Worm (Caenorhabditis elegans) whole organism, L4 larva: ENCODE results near the gene dpy-17.

Experiments
- F37D6.2 ChIP-seq: sonication (generic microtip); optimal IDR thresholded peaks from 2 replicates; lab custom pipeline; 2016; ENCODE audit warnings: mild to moderate bottlenecking, missing genetic modification characterization, missing compliant biosample characterization
- F49E8.2 ChIP-seq: sonication (generic microtip); optimal IDR thresholded peaks from 2 replicates; lab custom pipeline; 2016; ENCODE audit warnings: missing compliant biosample characterization, mild to moderate bottlenecking, missing genetic modification characterization, borderline replicate concordance
- T26A8.4 ChIP-seq: fragments of 200-800 bp; sonication (Bioruptor generic); IDR thresholded peaks from 2 replicates; pipeline ENCODE4 v1.3.6; 2022; ENCODE audit warnings: missing genetic modification characterization, missing compliant biosample characterization
- Y105C5A.15 ChIP-seq: fragments of 200-800 bp; sonication (Bioruptor generic); IDR thresholded peaks from 2 replicates; pipeline ENCODE4 v1.3.6; 2022; ENCODE audit warnings: missing genetic modification characterization, missing compliant biosample characterization
- Y48G9A.11 ChIP-seq: fragments of 200-800 bp; sonication (Bioruptor generic); IDR thresholded peaks from 2 replicates; pipeline ENCODE4 v1.3.6; 2022; ENCODE audit warnings: missing genetic modification reagents, missing genetic modification characterization, missing compliant biosample characterization
- Y75B8A.6 ChIP-seq: fragments of 200-800 bp; sonication (Bioruptor generic); IDR thresholded peaks from 2 replicates; pipeline ENCODE4 v1.3.6; 2022; ENCODE audit warnings: missing genetic modification reagents, missing genetic modification characterization, missing compliant biosample characterization
- aly-2 ChIP-seq: sonication (generic microtip); optimal IDR thresholded peaks from 2 replicates; lab custom pipeline; 2018; ENCODE audit warnings: missing biosample characterization, missing genetic modification characterization
- ceh-32 ChIP-seq: sonication (generic microtip); optimal IDR thresholded peaks from 2 replicates; lab custom pipeline; 2016; ENCODE audit warnings: mild to moderate bottlenecking, missing genetic modification characterization, missing compliant biosample characterization; ENCODE audit not compliant: poor library complexity
- ceh-62 ChIP-seq: sonication (generic microtip); optimal IDR thresholded peaks from 2 replicates; lab custom pipeline; 2017; ENCODE audit warnings: missing biosample characterization, missing genetic modification characterization
- ces-1 ChIP-seq: fragments of 150-350 bp; sonication (generic microtip); optimal IDR thresholded peaks from 4 replicates; lab custom pipeline; 2014; ENCODE audit warnings: missing biosample characterization, missing genetic modification reagents, missing genetic modification characterization
- daf-12 ChIP-seq: fragments of 150-350 bp; optimal IDR thresholded peaks from 2 replicates; lab custom pipeline; 2014; ENCODE audit warnings: missing biosample characterization, missing genetic modification reagents, missing genetic modification characterization
- daf-19 ChIP-seq: fragments of 200-800 bp; sonication (Bioruptor generic); conservative IDR thresholded peaks from 2 replicates; pipeline ENCODE4 v1.3.6; 2022; ENCODE audit warnings: missing genetic modification characterization, missing compliant biosample characterization
- dmd-6 ChIP-seq: fragments of 200-800 bp; sonication (Bioruptor generic); IDR thresholded peaks from 2 replicates; pipeline ENCODE4 v1.3.6; 2022; ENCODE audit warnings: missing genetic modification reagents, missing genetic modification characterization, missing compliant biosample characterization
- dmd-8 ChIP-seq: fragments of 200-800 bp; sonication (Bioruptor generic); IDR thresholded peaks from 2 replicates; pipeline ENCODE4 v1.3.6; 2022; ENCODE audit warnings: missing genetic modification characterization, missing compliant biosample characterization
- dmd-9 ChIP-seq: fragments of 200-800 bp; sonication (Bioruptor generic); IDR thresholded peaks from 2 replicates; pipeline ENCODE4 v1.3.6; 2022; ENCODE audit warnings: missing genetic modification reagents, missing genetic modification characterization, missing compliant biosample characterization
- dpl-1 ChIP-seq: fragments of 150-350 bp; optimal IDR thresholded peaks from 2 replicates; lab custom pipeline; 2014; ENCODE audit warnings: missing biosample characterization, missing genetic modification reagents, missing genetic modification characterization
- duxl-1 ChIP-seq: sonication (generic microtip); optimal IDR thresholded peaks from 2 replicates; lab custom pipeline; 2016; ENCODE audit warnings: mild to moderate bottlenecking, missing genetic modification characterization, moderate library complexity, missing compliant biosample characterization; ENCODE audit not compliant: poor library complexity
- dve-1 ChIP-seq: sonication (generic microtip); optimal IDR thresholded peaks from 2 replicates; lab custom pipeline; 2017; ENCODE audit warnings: antibody characterized with exemption, mild to moderate bottlenecking, missing genetic modification characterization, missing compliant biosample characterization; ENCODE audit not compliant: insufficient read depth
- fkh-10 ChIP-seq: fragments of 150-350 bp; optimal IDR thresholded peaks from 2 replicates; lab custom pipeline; 2014; ENCODE audit warnings: missing biosample characterization, missing genetic modification reagents, missing genetic modification characterization
- hmg-1.1 ChIP-seq: fragments of 200-800 bp; sonication (Bioruptor generic); IDR thresholded peaks from 2 replicates; pipeline ENCODE4 v1.3.6; 2022; ENCODE audit warnings: missing genetic modification reagents, missing genetic modification characterization, missing compliant biosample characterization
- jun-1 ChIP-seq: fragments of 150-350 bp; optimal IDR thresholded peaks from 2 replicates; lab custom pipeline; 2014; ENCODE audit warnings: missing biosample characterization, missing genetic modification reagents, missing genetic modification characterization
- lin-1 ChIP-seq: fragments of 200-800 bp; sonication (Bioruptor generic); IDR thresholded peaks from 2 replicates; pipeline ENCODE4 v1.3.6; 2022; ENCODE audit warnings: missing genetic modification reagents, missing genetic modification characterization, missing compliant biosample characterization
- lin-15B ChIP-seq: fragments of 150-350 bp; sonication (generic microtip); optimal IDR thresholded peaks from 3 replicates; lab custom pipeline; 2014; ENCODE audit warnings: missing biosample characterization, missing genetic modification characterization
- lin-29 ChIP-seq: fragments of 200-800 bp; sonication (Bioruptor generic); IDR thresholded peaks from 2 replicates; pipeline ENCODE4 v1.3.6; 2022; ENCODE audit warnings: missing genetic modification reagents, missing genetic modification characterization, missing compliant biosample characterization
- lin-38 ChIP-seq: fragments of 200-800 bp; sonication (Bioruptor generic); IDR thresholded peaks from 2 replicates; pipeline ENCODE4 v1.3.6; 2022; ENCODE audit warnings: missing genetic modification reagents, missing genetic modification characterization, missing compliant biosample characterization
- lin-39 ChIP-seq: fragments of 150-350 bp; optimal IDR thresholded peaks from 2 replicates; lab custom pipeline; 2014; ENCODE audit warnings: missing biosample characterization, missing genetic modification reagents, missing genetic modification characterization
- lir-3 ChIP-seq: sonication (generic microtip); optimal IDR thresholded peaks from 2 replicates; lab custom pipeline; 2016; ENCODE audit warnings: mild to moderate bottlenecking, missing genetic modification characterization, missing compliant biosample characterization
- mdt-29 ChIP-seq: fragments of 200-800 bp; sonication (Bioruptor generic); IDR thresholded peaks from 2 replicates; pipeline ENCODE4 v1.3.6; 2022; ENCODE audit warnings: missing genetic modification reagents, missing genetic modification characterization, missing compliant biosample characterization
- mep-1 ChIP-seq: fragments of 150-350 bp; sonication (generic microtip); optimal IDR thresholded peaks from 3 replicates; lab custom pipeline; 2014; ENCODE audit warnings: missing biosample characterization, missing genetic modification characterization
- mes-2 ChIP-seq: sonication (generic microtip); optimal IDR thresholded peaks from 2 replicates; lab custom pipeline; 2016; ENCODE audit warnings: missing genotype, mild to moderate bottlenecking, missing genetic modification characterization, missing compliant biosample characterization; ENCODE audit not compliant: poor library complexity, severe bottlenecking
- mxl-2 ChIP-seq: fragments of 200-800 bp; sonication (Bioruptor generic); conservative IDR thresholded peaks from 2 replicates; pipeline ENCODE4 v1.3.6; 2022; ENCODE audit warnings: missing genetic modification reagents, missing genetic modification characterization, missing compliant biosample characterization
- mxl-3 ChIP-seq: fragments of 200-800 bp; sonication (Bioruptor generic); optimal IDR thresholded peaks from 2 replicates; lab custom pipeline; 2018; ENCODE audit warnings: mild to moderate bottlenecking, missing genetic modification characterization, missing compliant biosample characterization
- nhr-11 ChIP-seq: fragments of 150-350 bp; optimal IDR thresholded peaks from 2 replicates; lab custom pipeline; 2014; ENCODE audit warnings: missing biosample characterization, missing genetic modification characterization
- nhr-111 ChIP-seq: fragments of 200-800 bp; sonication (Bioruptor generic); optimal IDR thresholded peaks from 2 replicates; lab custom pipeline; 2018; ENCODE audit warnings: mild to moderate bottlenecking, missing genetic modification characterization, missing compliant biosample characterization
- nhr-25 ChIP-seq: sonication (generic microtip); optimal IDR thresholded peaks from 2 replicates; lab custom pipeline; 2017; ENCODE audit warnings: missing genetic modification characterization, mild to moderate bottlenecking, missing compliant biosample characterization, antibody characterized with exemption, moderate library complexity, borderline replicate concordance; ENCODE audit not compliant: insufficient read depth
- nhr-28 ChIP-seq: fragments of 150-350 bp; optimal IDR thresholded peaks from 2 replicates; lab custom pipeline; 2014; ENCODE audit warnings: missing biosample characterization, missing genetic modification characterization
- nhr-42 ChIP-seq: fragments of 200-800 bp; sonication (Bioruptor generic); IDR thresholded peaks from 2 replicates; pipeline ENCODE4 v1.3.6; 2022; ENCODE audit warnings: missing genetic modification characterization, missing compliant biosample characterization
- nhr-48 ChIP-seq: sonication (generic microtip); optimal IDR thresholded peaks from 2 replicates; lab custom pipeline; 2016; ENCODE audit warnings: mild to moderate bottlenecking, missing genetic modification characterization, missing compliant biosample characterization
- nhr-6 ChIP-seq: fragments of 150-350 bp; optimal IDR thresholded peaks from 2 replicates; lab custom pipeline; 2014; ENCODE audit warnings: missing biosample characterization, missing genetic modification characterization
- nhr-77 ChIP-seq: fragments of 150-350 bp; optimal IDR thresholded peaks from 2 replicates; lab custom pipeline; 2014; ENCODE audit warnings: missing biosample characterization, missing genetic modification characterization
- pha-4 ChIP-seq, 2 experiments: fragments of 150-350 bp in 1 of 2; fragments of 200-800 bp in 1 of 2; sonication (Bioruptor generic) in 1 of 2; IDR thresholded peaks in 1 of 2; optimal IDR thresholded peaks in 1 of 2; 2 replicates each; pipeline versions ENCODE4 v1.3.6 to Lab custom; 2014 to 2022; ENCODE audit warnings: missing genetic modification characterization in 2 of 2, missing genetic modification reagents in 2 of 2, missing biosample characterization in 1 of 2, missing compliant biosample characterization in 1 of 2
- rbr-2 ChIP-seq: sonication (generic microtip); optimal IDR thresholded peaks from 2 replicates; lab custom pipeline; 2016; ENCODE audit warnings: missing genotype, missing genetic modification characterization, missing compliant biosample characterization
- set-16 ChIP-seq: fragments of 200-800 bp; sonication (Bioruptor generic); IDR thresholded peaks from 2 replicates; pipeline ENCODE4 v1.3.6; 2022; ENCODE audit warnings: missing genetic modification reagents, missing genetic modification characterization, missing compliant biosample characterization
- snpc-1.2 ChIP-seq: fragments of 200-800 bp; sonication (Bioruptor generic); IDR thresholded peaks from 2 replicates; pipeline ENCODE4 v1.3.6; 2022; ENCODE audit warnings: missing genetic modification reagents, missing genetic modification characterization, missing compliant biosample characterization
- snpc-4 ChIP-seq: fragments of 150-350 bp; optimal IDR thresholded peaks from 2 replicates; lab custom pipeline; 2014; ENCODE audit warnings: missing biosample characterization, missing genetic modification characterization
- tag-97 ChIP-seq: fragments of 200-800 bp; sonication (Bioruptor generic); IDR thresholded peaks from 2 replicates; pipeline ENCODE4 v1.3.6; 2022; ENCODE audit warnings: missing genetic modification characterization, missing compliant biosample characterization
- unc-130 ChIP-seq: sonication (generic microtip); optimal IDR thresholded peaks from 2 replicates; lab custom pipeline; 2016; ENCODE audit warnings: missing genetic modification reagents, missing genetic modification characterization, missing compliant biosample characterization
- vab-7 ChIP-seq: fragments of 200-800 bp; sonication (Bioruptor generic); IDR thresholded peaks from 2 replicates; pipeline ENCODE4 v1.3.6; 2022; ENCODE audit warnings: missing genetic modification reagents, missing genetic modification characterization, missing compliant biosample characterization
- zfp-3 ChIP-seq: fragments of 200-800 bp; sonication (Bioruptor generic); conservative IDR thresholded peaks from 2 replicates; pipeline ENCODE4 v1.3.6; 2022; ENCODE audit warnings: missing genetic modification reagents, missing genetic modification characterization, missing compliant biosample characterization
- zip-11 ChIP-seq: fragments of 200-800 bp; sonication (Bioruptor generic); IDR thresholded peaks from 2 replicates; pipeline ENCODE4 v1.3.6; 2022; ENCODE audit warnings: missing genetic modification characterization, missing compliant biosample characterization
- ztf-11 ChIP-seq: fragments of 150-350 bp; optimal IDR thresholded peaks from 2 replicates; lab custom pipeline; 2014; ENCODE audit warnings: missing biosample characterization, missing genetic modification characterization

dpy-17 gene

DNA sequence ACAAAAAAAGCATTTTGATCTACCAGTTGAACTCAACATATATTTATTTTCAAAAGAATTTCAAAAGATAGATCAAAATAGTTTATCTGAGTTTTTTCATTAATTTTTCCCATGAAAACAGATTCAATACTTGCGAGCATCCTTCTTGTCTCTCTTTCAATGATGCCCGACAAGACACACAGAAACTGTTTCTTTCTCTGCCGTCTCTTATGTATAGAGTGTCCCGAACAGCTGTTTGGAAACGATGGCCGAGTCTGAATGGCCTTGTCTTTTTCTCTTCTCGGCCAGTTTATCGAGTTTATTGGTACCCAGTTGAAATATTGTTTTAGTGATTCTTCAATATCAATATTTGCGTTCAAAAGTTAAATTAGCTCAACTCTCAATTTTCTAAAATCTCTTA is 1.6 kb downstream of the dpy-17 start (continued):
- TF ChIP-seq pha-4 (GFP tag; IDR thresholded peaks at IDR 0.05; lab: Robert Waterston, UW) = no peak
- TF ChIP-seq pha-4 (tag; optimal IDR thresholded peaks at IDR 0.05; lab: Kevin White, UChicago) = peak; percentile 60
- no peak for TF ChIP-seq ceh-32 (tag; lab: Kevin White, UChicago)
- TF ChIP-seq nhr-42 (GFP tag; lab: Robert Waterston, UW) = no peak
- peak; percentile 48 for TF ChIP-seq mxl-3
- no peak for TF ChIP-seq vab-7 (GFP tag; lab: Robert Waterston, UW)
- 0 out of 2 replicates have a peak, but pooled peaks have one; percentile 53 for TF ChIP-seq hmg-1.1 (GFP tag; lab: Robert Waterston, UW)
- peak; percentile 42 for TF ChIP-seq dpl-1 (GFP tag; lab: Kevin White, UChicago)
- TF ChIP-seq duxl-1 = no peak
- TF ChIP-seq mdt-29 = no peak
- no peak for TF ChIP-seq nhr-25
- no peak for TF ChIP-seq fkh-10 (GFP tag; lab: Kevin White, UChicago)
- no peak for TF ChIP-seq nhr-48 (tag; lab: Kevin White, UChicago)
- TF ChIP-seq nhr-11 = no peak
- no peak for TF ChIP-seq lin-29 (GFP tag; lab: Robert Waterston, UW)
- no peak for TF ChIP-seq lir-3 (tag; lab: Kevin White, UChicago)
- no peak for TF ChIP-seq ces-1 (GFP tag; lab: Kevin White, UChicago)
- no peak for TF ChIP-seq mep-1 (tag; lab: Kevin White, UChicago)
- no peak for TF ChIP-seq zfp-3 (GFP tag; lab: Robert Waterston, UW)
- no peak for TF ChIP-seq zip-11 (GFP tag; lab: Robert Waterston, UW)
- TF ChIP-seq set-16 = no peak
- no peak for TF ChIP-seq Y105C5A.15 (GFP tag; lab: Robert Waterston, UW)
- no peak for TF ChIP-seq ztf-11 (tag; lab: Kevin White, UChicago)
- no peak for TF ChIP-seq rbr-2 (tag; lab: Kevin White, UChicago)
- peak; percentile 94 for TF ChIP-seq mes-2 (tag; lab: Kevin White, UChicago)
- peak; percentile 35 for TF ChIP-seq lin-15B (tag; lab: Kevin White, UChicago)
- no peak for TF ChIP-seq F49E8.2 (tag; lab: Kevin White, UChicago)
- TF ChIP-seq ceh-62 (tag; lab: Kevin White, UChicago) = no peak
- TF ChIP-seq daf-12 (tag; lab: Kevin White, UChicago) = no peak
- TF ChIP-seq daf-19 (GFP tag; lab: Robert Waterston, UW) = no peak
- TF ChIP-seq aly-2 = no peak
- TF ChIP-seq tag-97 (GFP tag; lab: Robert Waterston, UW) = no peak
- TF ChIP-seq dmd-8 = no peak
- no peak for TF ChIP-seq F37D6.2 (tag; lab: Kevin White, UChicago)
- TF ChIP-seq lin-38 = no peak; the same call in 1 of the 2 replicates
- no peak for TF ChIP-seq lin-39 (tag; lab: Kevin White, UChicago)
- TF ChIP-seq nhr-77 (tag; lab: Kevin White, UChicago) = no peak
- no peak for TF ChIP-seq Y75B8A.6
- TF ChIP-seq nhr-6 (tag; lab: Kevin White, UChicago) = no peak
- peak; percentile 35; the same call in 1 of the 2 replicates for TF ChIP-seq dmd-6 (GFP tag; lab: Robert Waterston, UW)
- no peak for TF ChIP-seq T26A8.4 (GFP tag; lab: Robert Waterston, UW)
- no peak for TF ChIP-seq dmd-9 (GFP tag; lab: Robert Waterston, UW)
- TF ChIP-seq nhr-28 (tag; lab: Kevin White, UChicago) = peak; percentile 19
- no peak for TF ChIP-seq lin-1 (GFP tag; lab: Robert Waterston, UW)
- TF ChIP-seq dve-1 (tag; lab: Kevin White, UChicago) = peak; percentile 39
- TF ChIP-seq mxl-2 (GFP tag; lab: Robert Waterston, UW) = no peak
- no peak for TF ChIP-seq nhr-111 (GFP tag; lab: Kevin White, UChicago)
- TF ChIP-seq jun-1 (tag; lab: Kevin White, UChicago) = no peak
- no peak for TF ChIP-seq Y48G9A.11 (GFP tag; lab: Robert Waterston, UW)
- peak; percentile 24 for TF ChIP-seq unc-130 (GFP tag; lab: Kevin White, UChicago)
- TF ChIP-seq snpc-4 = no peak
- no peak for TF ChIP-seq snpc-1.2 (GFP tag; lab: Robert Waterston, UW)
